Worm (Caenorhabditis elegans) whole organism, L4 larva: ENCODE measurements around the gene C25F9.8.

Experiments used
- F26F4.8 ChIP-seq: fragments of 200-800 bp; sonication (Bioruptor generic); conservative IDR thresholded peaks from 2 replicates; pipeline ENCODE4 v1.3.6; 2022; ENCODE audit warnings: missing genetic modification characterization, missing compliant biosample characterization
- F37D6.2 ChIP-seq: sonication (generic microtip); optimal IDR thresholded peaks from 2 replicates; lab custom pipeline; 2016; ENCODE audit warnings: mild to moderate bottlenecking, missing genetic modification characterization, missing compliant biosample characterization
- T26A8.4 ChIP-seq: fragments of 200-800 bp; sonication (Bioruptor generic); IDR thresholded peaks from 2 replicates; pipeline ENCODE4 v1.3.6; 2022; ENCODE audit warnings: missing genetic modification characterization, missing compliant biosample characterization
- Y75B8A.6 ChIP-seq: fragments of 200-800 bp; sonication (Bioruptor generic); IDR thresholded peaks from 2 replicates; pipeline ENCODE4 v1.3.6; 2022; ENCODE audit warnings: missing genetic modification reagents, missing genetic modification characterization, missing compliant biosample characterization
- ZK337.2 ChIP-seq: fragments of 200-800 bp; sonication (Bioruptor generic); IDR thresholded peaks from 2 replicates; pipeline ENCODE4 v1.3.6; 2022; ENCODE audit warnings: missing genetic modification reagents, missing genetic modification characterization, missing compliant biosample characterization
- ZK546.5 ChIP-seq, 2 experiments: sonication (generic microtip); optimal IDR thresholded peaks; 2 replicates each; lab custom pipeline; 2017; ENCODE audit warnings: missing biosample characterization in 2 of 2, missing genetic modification characterization in 2 of 2
- aha-1 ChIP-seq: fragments of 150-350 bp; peaks from one replicate; lab custom pipeline; 2014; ENCODE audit warnings: missing biosample characterization, missing genetic modification characterization
- arid-1 ChIP-seq: fragments of 200-800 bp; sonication (Bioruptor generic); conservative IDR thresholded peaks from 2 replicates; pipeline ENCODE4 v1.3.6; 2022; ENCODE audit warnings: missing genetic modification reagents, missing genetic modification characterization, missing compliant biosample characterization
- ceh-20 ChIP-seq: fragments of 200-800 bp; sonication (Bioruptor generic); IDR thresholded peaks from 2 replicates; pipeline ENCODE4 v1.3.6; 2022; ENCODE audit warnings: missing genetic modification reagents, missing genetic modification characterization, missing compliant biosample characterization
- ceh-32 ChIP-seq: sonication (generic microtip); optimal IDR thresholded peaks from 2 replicates; lab custom pipeline; 2016; ENCODE audit warnings: mild to moderate bottlenecking, missing genetic modification characterization, missing compliant biosample characterization; ENCODE audit not compliant: poor library complexity
- ceh-82 ChIP-seq: sonication (generic microtip); optimal IDR thresholded peaks from 2 replicates; lab custom pipeline; 2017; ENCODE audit warnings: missing biosample characterization, missing genetic modification characterization
- ces-1 ChIP-seq: fragments of 150-350 bp; sonication (generic microtip); optimal IDR thresholded peaks from 4 replicates; lab custom pipeline; 2014; ENCODE audit warnings: missing biosample characterization, missing genetic modification reagents, missing genetic modification characterization
- ctbp-1 ChIP-seq: fragments of 200-800 bp; sonication (Bioruptor generic); IDR thresholded peaks from 2 replicates; pipeline ENCODE4 v1.3.6; 2022; ENCODE audit warnings: missing genetic modification reagents, missing genetic modification characterization, missing compliant biosample characterization
- daf-16 ChIP-seq, 3 experiments: sonication (generic microtip); optimal IDR thresholded peaks; 2 replicates each; lab custom pipeline; 2016 to 2017; ENCODE audit warnings: missing genetic modification characterization in 3 of 3, missing genetic modification reagents in 3 of 3, mild to moderate bottlenecking in 2 of 3, missing compliant biosample characterization in 2 of 3, missing biosample characterization in 1 of 3, moderate library complexity in 1 of 3
- daf-19 ChIP-seq: fragments of 200-800 bp; sonication (Bioruptor generic); conservative IDR thresholded peaks from 2 replicates; pipeline ENCODE4 v1.3.6; 2022; ENCODE audit warnings: missing genetic modification characterization, missing compliant biosample characterization
- dmd-9 ChIP-seq: fragments of 200-800 bp; sonication (Bioruptor generic); IDR thresholded peaks from 2 replicates; pipeline ENCODE4 v1.3.6; 2022; ENCODE audit warnings: missing genetic modification reagents, missing genetic modification characterization, missing compliant biosample characterization
- duxl-1 ChIP-seq: sonication (generic microtip); optimal IDR thresholded peaks from 2 replicates; lab custom pipeline; 2016; ENCODE audit warnings: mild to moderate bottlenecking, missing genetic modification characterization, moderate library complexity, missing compliant biosample characterization; ENCODE audit not compliant: poor library complexity
- dve-1 ChIP-seq: sonication (generic microtip); optimal IDR thresholded peaks from 2 replicates; lab custom pipeline; 2017; ENCODE audit warnings: antibody characterized with exemption, mild to moderate bottlenecking, missing genetic modification characterization, missing compliant biosample characterization; ENCODE audit not compliant: insufficient read depth
- egl-43 ChIP-seq: fragments of 200-800 bp; sonication (Bioruptor generic); IDR thresholded peaks from 2 replicates; pipeline ENCODE4 v1.3.6; 2022; ENCODE audit warnings: missing genetic modification reagents, missing genetic modification characterization, missing compliant biosample characterization
- fkh-10 ChIP-seq: fragments of 150-350 bp; optimal IDR thresholded peaks from 2 replicates; lab custom pipeline; 2014; ENCODE audit warnings: missing biosample characterization, missing genetic modification reagents, missing genetic modification characterization
- hif-1 ChIP-seq, 2 experiments: sonication (generic microtip); optimal IDR thresholded peaks; 2 replicates each; lab custom pipeline; 2016 to 2017; ENCODE audit warnings: missing compliant biosample characterization in 2 of 2, missing genetic modification characterization in 2 of 2, missing genetic modification reagents in 2 of 2, missing genotype in 2 of 2, mild to moderate bottlenecking in 1 of 2
- hlh-11 ChIP-seq: fragments of 200-800 bp; sonication (Bioruptor generic); optimal IDR thresholded peaks from 2 replicates; lab custom pipeline; 2018; ENCODE audit warnings: mild to moderate bottlenecking, missing genetic modification characterization, missing compliant biosample characterization
- lin-15B ChIP-seq: fragments of 150-350 bp; sonication (generic microtip); optimal IDR thresholded peaks from 3 replicates; lab custom pipeline; 2014; ENCODE audit warnings: missing biosample characterization, missing genetic modification characterization
- lin-38 ChIP-seq: fragments of 200-800 bp; sonication (Bioruptor generic); IDR thresholded peaks from 2 replicates; pipeline ENCODE4 v1.3.6; 2022; ENCODE audit warnings: missing genetic modification reagents, missing genetic modification characterization, missing compliant biosample characterization
- lir-3 ChIP-seq: sonication (generic microtip); optimal IDR thresholded peaks from 2 replicates; lab custom pipeline; 2016; ENCODE audit warnings: mild to moderate bottlenecking, missing genetic modification characterization, missing compliant biosample characterization
- mes-2 ChIP-seq: sonication (generic microtip); optimal IDR thresholded peaks from 2 replicates; lab custom pipeline; 2016; ENCODE audit warnings: missing genotype, mild to moderate bottlenecking, missing genetic modification characterization, missing compliant biosample characterization; ENCODE audit not compliant: poor library complexity, severe bottlenecking
- mxl-2 ChIP-seq: fragments of 200-800 bp; sonication (Bioruptor generic); conservative IDR thresholded peaks from 2 replicates; pipeline ENCODE4 v1.3.6; 2022; ENCODE audit warnings: missing genetic modification reagents, missing genetic modification characterization, missing compliant biosample characterization
- nhr-102 ChIP-seq: sonication (generic microtip); optimal IDR thresholded peaks from 2 replicates; lab custom pipeline; 2016; ENCODE audit warnings: mild to moderate bottlenecking, missing genetic modification characterization, moderate library complexity, missing compliant biosample characterization
- nhr-41 ChIP-seq: fragments of 200-800 bp; sonication (Bioruptor generic); IDR thresholded peaks from 2 replicates; pipeline ENCODE4 v1.3.6; 2022; ENCODE audit warnings: missing genetic modification reagents, missing genetic modification characterization, missing compliant biosample characterization
- nhr-77 ChIP-seq: fragments of 150-350 bp; optimal IDR thresholded peaks from 2 replicates; lab custom pipeline; 2014; ENCODE audit warnings: missing biosample characterization, missing genetic modification characterization
- saeg-2 ChIP-seq: fragments of 200-800 bp; sonication (Bioruptor generic); IDR thresholded peaks from 2 replicates; pipeline ENCODE4 v1.3.6; 2022; ENCODE audit warnings: missing genetic modification reagents, missing genetic modification characterization, missing compliant biosample characterization
- set-16 ChIP-seq: fragments of 200-800 bp; sonication (Bioruptor generic); IDR thresholded peaks from 2 replicates; pipeline ENCODE4 v1.3.6; 2022; ENCODE audit warnings: missing genetic modification reagents, missing genetic modification characterization, missing compliant biosample characterization
- skn-1 ChIP-seq: fragments of 150-350 bp; optimal IDR thresholded peaks from 2 replicates; lab custom pipeline; 2014; ENCODE audit warnings: missing biosample characterization, missing genetic modification characterization
- zag-1 ChIP-seq: fragments of 150-350 bp; optimal IDR thresholded peaks from 2 replicates; lab custom pipeline; 2014; ENCODE audit warnings: missing biosample characterization, missing genetic modification characterization
- zip-2 ChIP-seq: fragments of 150-350 bp; optimal IDR thresholded peaks from 2 replicates; lab custom pipeline; 2014; ENCODE audit warnings: missing biosample characterization, missing genetic modification characterization
- ztf-11 ChIP-seq: fragments of 150-350 bp; optimal IDR thresholded peaks from 2 replicates; lab custom pipeline; 2014; ENCODE audit warnings: missing biosample characterization, missing genetic modification characterization
- ztf-7 ChIP-seq: fragments of 150-350 bp; optimal IDR thresholded peaks from 2 replicates; lab custom pipeline; 2014; ENCODE audit warnings: missing biosample characterization, missing genetic modification characterization

C25F9.8 gene

ce11 chrV:19358039-19358438 lies 36.8 kb upstream of the C25F9.8 start:
- TF ChIP-seq saeg-2 (GFP tag; lab: Robert Waterston, UW) (no peak), ceh-20 (GFP tag; lab: Robert Waterston, UW) (peak; percentile 22; the same call in 1 of the 2 replicates)
- TF ChIP-seq, all 104 proteins: peak for 1

- no peak for TF ChIP-seq T26A8.4
- no peak for TF ChIP-seq dve-1 (tag; lab: Kevin White, UChicago)
- no peak for TF ChIP-seq ces-1 (GFP tag; lab: Kevin White, UChicago)
- TF ChIP-seq aha-1 (tag; lab: Kevin White, UChicago), result no peak
- TF ChIP-seq mxl-2 (GFP tag; lab: Robert Waterston, UW), result no peak
- TF ChIP-seq skn-1 (tag; lab: Kevin White, UChicago), result no peak
- TF ChIP-seq ztf-7, result no peak
- no peak for TF ChIP-seq F26F4.8 (GFP tag; lab: Robert Waterston, UW)
Measured at ce11 chrV:19362568-19362967, 32.3 kb upstream of the C25F9.8 start, which contains the start of gene C14B4.2. C14B4.2 (minus strand) TSS chrV:19362668.

ce11 chrV:19370189-19370588 lies 24.7 kb upstream of the C25F9.8 start, which contains the start of gene Y43F8A.1:
Y43F8A.1 (plus strand) TSS chrV:19370489.
- TF ChIP-seq hlh-11 (tag; lab: Kevin White, UChicago), result no peak
- no peak for TF ChIP-seq daf-16 (GFP tag; optimal IDR thresholded peaks at IDR 0.05; lab: Kevin White, UChicago)
- no peak for TF ChIP-seq daf-16 (tag; optimal IDR thresholded peaks at IDR 0.05; lab: Kevin White, UChicago)
- no peak for TF ChIP-seq ctbp-1 (GFP tag; lab: Robert Waterston, UW)
- TF ChIP-seq ceh-32 (tag; lab: Kevin White, UChicago), result no peak
- TF ChIP-seq zag-1 (tag; lab: Kevin White, UChicago), result no peak
- TF ChIP-seq ceh-82 (tag; lab: Kevin White, UChicago), result no peak
- no peak for TF ChIP-seq ZK546.5 (tag; optimal IDR thresholded peaks at IDR 0.05; lab: Kevin White, UChicago)
- no peak for TF ChIP-seq fkh-10
- no peak for TF ChIP-seq lin-38
- TF ChIP-seq egl-43, result no peak
- no peak for TF ChIP-seq arid-1 (GFP tag; lab: Robert Waterston, UW)

- no peak for TF ChIP-seq set-16
- TF ChIP-seq lir-3 (tag; lab: Kevin White, UChicago), result no peak
- TF ChIP-seq daf-19 (GFP tag; lab: Robert Waterston, UW), result no peak
- TF ChIP-seq duxl-1 (tag; lab: Kevin White, UChicago), result no peak
- TF ChIP-seq Y75B8A.6 (GFP tag; lab: Robert Waterston, UW), result no peak
- no peak for TF ChIP-seq F37D6.2 (tag; lab: Kevin White, UChicago)
- no peak for TF ChIP-seq nhr-41
- no peak for TF ChIP-seq ztf-11 (tag; lab: Kevin White, UChicago)
- TF ChIP-seq dmd-9, result no peak
- TF ChIP-seq nhr-102 (tag; lab: Kevin White, UChicago), result no peak
- no peak for TF ChIP-seq zip-2
- no peak for TF ChIP-seq hif-1 (tag; optimal IDR thresholded peaks at IDR 0.05; lab: Kevin White, UChicago)
- TF ChIP-seq lin-15B (tag; lab: Kevin White, UChicago), result no peak
- TF ChIP-seq nhr-77 (tag; lab: Kevin White, UChicago), result no peak
- TF ChIP-seq ZK337.2 (GFP tag; lab: Robert Waterston, UW), result no peak
- TF ChIP-seq ceh-32 (tag; lab: Kevin White, UChicago), result no peak
- TF ChIP-seq hlh-11 (tag; lab: Kevin White, UChicago), result no peak
- TF ChIP-seq mes-2, result no peak
- TF ChIP-seq, all 104 proteins: peak for 0
Measured at ce11 chrV:19371253-19371652, 23.6 kb upstream of the C25F9.8 start, which contains the start of gene Y43F8A.2. Y43F8A.2 (plus strand) TSS chrV:19371553.
